Fruit fly (Drosophila melanogaster) whole organism, larva: ENCODE measurements around the gene CG12446.
"Not testable (repeated sequence)": the region's sequence is repeated elsewhere in the genome, so short reads cannot be mapped to it uniquely, and the experiment has no call there.

Experiments
- noc ChIP-seq: fragments of 200-800 bp; sonication (Bioruptor generic); optimal IDR thresholded peaks from 3 replicates; lab custom pipeline; 2019; ENCODE audit warnings: missing biosample characterization, mild to moderate bottlenecking, missing genetic modification characterization, moderate library complexity

The CG12446 gene

dm6 chrX:22811835-22812234 lies at the start of gene CG12446:
CG12446 (minus strand) TSS chrX:22811935.
- TF ChIP-seq noc (tag; lab: Kevin White, UChicago) = not testable (repeated sequence)

dm6 chrX:22859286-22859685 lies 47.6 kb upstream of the CG12446 start:
- no peak for TF ChIP-seq noc (tag; lab: Kevin White, UChicago)

dm6 chrX:22858076-22858475 lies 46.3 kb upstream of the CG12446 start:
- TF ChIP-seq noc (tag; lab: Kevin White, UChicago) = no peak

- TF ChIP-seq noc (tag; lab: Kevin White, UChicago) = no peak
Observed at dm6 chrX:22854994-22855708, 43.4 kb upstream of the CG12446 start, which contains the start of gene fog. fog (minus strand) TSS chrX:22855194.

- no peak for TF ChIP-seq noc (tag; lab: Kevin White, UChicago)
Observed at dm6 chrX:22851289-22851688, 39.6 kb upstream of the CG12446 start.

dm6 chrX:22847247-22847646 lies 35.5 kb upstream of the CG12446 start:
- TF ChIP-seq noc (tag; lab: Kevin White, UChicago) = no peak

- no peak for TF ChIP-seq noc (tag; lab: Kevin White, UChicago)
Observed at dm6 chrX:22846393-22846792, 34.7 kb upstream of the CG12446 start.

- no peak for TF ChIP-seq noc (tag; lab: Kevin White, UChicago)
Observed at dm6 chrX:22838405-22838804, 26.7 kb upstream of the CG12446 start.

dm6 chrX:22837338-22837737 lies 25.6 kb upstream of the CG12446 start:
- TF ChIP-seq noc (tag; lab: Kevin White, UChicago) = no peak

dm6 chrX:22836438-22836837 lies 24.7 kb upstream of the CG12446 start:
- no peak for TF ChIP-seq noc (tag; lab: Kevin White, UChicago)

- no peak for TF ChIP-seq noc (tag; lab: Kevin White, UChicago)
Observed at dm6 chrX:22833534-22833933, 21.8 kb upstream of the CG12446 start.

dm6 chrX:22832099-22832498 lies 20.4 kb upstream of the CG12446 start, which contains the start of gene CG42346:
CG42346 (plus strand) TSS chrX:22832399.
- TF ChIP-seq noc (tag; lab: Kevin White, UChicago) = no peak

- TF ChIP-seq noc (tag; lab: Kevin White, UChicago) = no peak
Observed at dm6 chrX:22830509-22830908, 18.8 kb upstream of the CG12446 start.

- no peak for TF ChIP-seq noc (tag; lab: Kevin White, UChicago)
Observed at dm6 chrX:22824669-22825068, 12.9 kb upstream of the CG12446 start.

- TF ChIP-seq noc (tag; lab: Kevin White, UChicago) = no peak
Observed at dm6 chrX:22796073-22796472, 15.7 kb downstream of the CG12446 start.
